Worm (Caenorhabditis elegans) whole organism, dauer: ENCODE results near the gene F15B9.10.

ENCODE experiments used
- unc-62 ChIP-seq: sonication (generic microtip); optimal IDR thresholded peaks from 2 replicates; lab custom pipeline; 2017; ENCODE audit warnings: missing biosample characterization, missing genetic modification reagents, missing genetic modification characterization

F15B9.10 gene

ce11 chrV:13022265-13022664 is 13.5 kb upstream of the F15B9.10 start:
- TF ChIP-seq unc-62, result no peak

- TF ChIP-seq unc-62, result no peak
Observed at ce11 chrV:13021540-13021939, 12.8 kb upstream of the F15B9.10 start.

- no peak for TF ChIP-seq unc-62
Observed at ce11 chrV:13020638-13021037, 11.9 kb upstream of the F15B9.10 start.

- no peak for TF ChIP-seq unc-62
Observed at ce11 chrV:13020014-13020413, 11.3 kb upstream of the F15B9.10 start.

- TF ChIP-seq unc-62, result no peak
Observed at ce11 chrV:13018761-13019160, 10.0 kb upstream of the F15B9.10 start, which contains the start of gene fmi-1. Gene fmi-1, plus strand, starts transcription at chrV:13019061.

- TF ChIP-seq unc-62, result no peak
Observed at ce11 chrV:13018233-13018632, 9.5 kb upstream of the F15B9.10 start.

ce11 chrV:13013844-13014243 is 5.1 kb upstream of the F15B9.10 start, which contains the start of gene F15B9.6:
Gene F15B9.6, plus strand, starts transcription at chrV:13014144.
- no peak for TF ChIP-seq unc-62

- TF ChIP-seq unc-62, result no peak
Observed at ce11 chrV:13013158-13013557, 4.4 kb upstream of the F15B9.10 start, which contains the start of gene try-10. Gene try-10, minus strand, starts transcription at chrV:13013258.

ce11 chrV:13011904-13012303 is 3.2 kb upstream of the F15B9.10 start:
- TF ChIP-seq unc-62, result no peak

ce11 chrV:13009843-13010242 is 1.1 kb upstream of the F15B9.10 start:
- no peak for TF ChIP-seq unc-62

- TF ChIP-seq unc-62, result no peak
Observed at ce11 chrV:13009271-13009670, 546 bp upstream of the F15B9.10 start.

ce11 chrV:13006754-13007153 is 2.0 kb downstream of the F15B9.10 start:
- no peak for TF ChIP-seq unc-62

- no peak for TF ChIP-seq unc-62
Observed at ce11 chrV:13004374-13004773, 4.4 kb downstream of the F15B9.10 start.

- no peak for TF ChIP-seq unc-62
Observed at ce11 chrV:13003378-13003777, 5.3 kb downstream of the F15B9.10 start.

- no peak for TF ChIP-seq unc-62
Observed at ce11 chrV:13002070-13002469, 6.7 kb downstream of the F15B9.10 start, which contains the start of gene inft-2. Gene inft-2, plus strand, starts transcription at chrV:13002317.

ce11 chrV:13000068-13000467 is 8.7 kb downstream of the F15B9.10 start:
- TF ChIP-seq unc-62, result no peak

- no peak for TF ChIP-seq unc-62
Observed at ce11 chrV:12999559-12999958, 9.2 kb downstream of the F15B9.10 start, which contains the start of gene far-4. Gene far-4, minus strand, starts transcription at chrV:12999659.

- TF ChIP-seq unc-62, result no peak
Observed at ce11 chrV:12997422-12997821, 11.3 kb downstream of the F15B9.10 start, which contains the start of gene far-3. Gene far-3, minus strand, starts transcription at chrV:12997522.

- TF ChIP-seq unc-62, result no peak
Observed at ce11 chrV:12995269-12995668, 13.5 kb downstream of the F15B9.10 start, which contains the start of gene far-5. Gene far-5, plus strand, starts transcription at chrV:12995569.
